Fruit fly (Drosophila melanogaster) whole organism, adult: ENCODE measurements around the gene Phs.

Experiments
- CG11617 ChIP-seq: fragments of 200-800 bp; sonication (Bioruptor generic); optimal IDR thresholded peaks from 2 replicates; lab custom pipeline; 2017; ENCODE audit warnings: mild to moderate bottlenecking, missing biosample characterization, missing genetic modification reagents, missing genetic modification characterization
- CG12768 ChIP-seq: fragments of 200-800 bp; sonication (Bioruptor generic); optimal IDR thresholded peaks from 2 replicates; lab custom pipeline; 2017; ENCODE audit warnings: missing biosample characterization, missing genetic modification characterization, mild to moderate bottlenecking, moderate library complexity, missing genetic modification reagents
- CG14711 ChIP-seq: fragments of 200-800 bp; sonication (Bioruptor generic); optimal IDR thresholded peaks from 2 replicates; lab custom pipeline; 2018; ENCODE audit warnings: missing biosample characterization, mild to moderate bottlenecking, missing genetic modification characterization, moderate library complexity
- CG1620 ChIP-seq: fragments of 200-800 bp; sonication (Bioruptor generic); optimal IDR thresholded peaks from 2 replicates; lab custom pipeline; 2016; ENCODE audit warnings: missing biosample characterization, missing genetic modification characterization
- CG33017 ChIP-seq: fragments of 200-800 bp; sonication (Bioruptor generic); optimal IDR thresholded peaks from 2 replicates; lab custom pipeline; 2018; ENCODE audit warnings: missing biosample characterization, mild to moderate bottlenecking, missing genetic modification characterization, moderate library complexity
- CG5204 ChIP-seq: fragments of 200-800 bp; sonication (Bioruptor generic); optimal IDR thresholded peaks from 2 replicates; lab custom pipeline; 2016; ENCODE audit warnings: missing biosample characterization, missing genetic modification characterization
- CG7045 ChIP-seq: fragments of 200-800 bp; sonication (Bioruptor generic); optimal IDR thresholded peaks from 2 replicates; lab custom pipeline; 2017; ENCODE audit warnings: missing biosample characterization, mild to moderate bottlenecking, missing genetic modification characterization
- CG7101 ChIP-seq: fragments of 200-800 bp; sonication (Bioruptor generic); optimal IDR thresholded peaks from 2 replicates; lab custom pipeline; 2018; ENCODE audit warnings: missing biosample characterization, mild to moderate bottlenecking, missing genetic modification characterization, moderate library complexity
- Clk ChIP-seq: fragments of 200-800 bp; sonication (Bioruptor generic); optimal IDR thresholded peaks from 2 replicates; lab custom pipeline; 2017; ENCODE audit warnings: missing biosample characterization, missing genetic modification characterization
- Crg-1 ChIP-seq: fragments of 200-800 bp; sonication (Bioruptor generic); optimal IDR thresholded peaks from 2 replicates; lab custom pipeline; 2016; ENCODE audit warnings: missing biosample characterization, missing genetic modification characterization
- Hr96 ChIP-seq: fragments of 200-800 bp; sonication (Bioruptor generic); optimal IDR thresholded peaks from 2 replicates; lab custom pipeline; 2016; ENCODE audit warnings: missing biosample characterization, missing genetic modification characterization
- Mnt ChIP-seq: fragments of 200-800 bp; sonication (Bioruptor generic); optimal IDR thresholded peaks from 2 replicates; lab custom pipeline; 2016; ENCODE audit warnings: missing biosample characterization, mild to moderate bottlenecking, missing genetic modification characterization
- bab1 ChIP-seq: fragments of 200-800 bp; sonication (Bioruptor generic); optimal IDR thresholded peaks from 3 replicates; lab custom pipeline; 2019; ENCODE audit warnings: missing biosample characterization, mild to moderate bottlenecking, missing genetic modification characterization, moderate library complexity
- cic ChIP-seq: fragments of 200-800 bp; sonication (Bioruptor generic); optimal IDR thresholded peaks from 2 replicates; lab custom pipeline; 2017; ENCODE audit warnings: missing biosample characterization, mild to moderate bottlenecking, missing genetic modification characterization, moderate library complexity
- cnc ChIP-seq, 2 experiments: fragments of >200 bp; optimal IDR thresholded peaks; 2 replicates each; lab custom pipeline; 2017
- kay ChIP-seq: fragments of 200-800 bp; sonication (Bioruptor generic); peaks from one replicate; lab custom pipeline; 2016; ENCODE audit warnings: missing biosample characterization, missing genetic modification characterization, borderline replicate concordance
- ovo ChIP-seq: fragments of 200-800 bp; sonication (Bioruptor generic); optimal IDR thresholded peaks from 2 replicates; lab custom pipeline; 2016; ENCODE audit warnings: missing biosample characterization, missing genetic modification characterization
- tj ChIP-seq: fragments of 200-800 bp; sonication (Bioruptor generic); optimal IDR thresholded peaks from 3 replicates; lab custom pipeline; 2017; ENCODE audit warnings: missing biosample characterization, mild to moderate bottlenecking, missing genetic modification characterization, moderate library complexity
- toe ChIP-seq: fragments of 200-800 bp; sonication (Bioruptor generic); optimal IDR thresholded peaks from 2 replicates; lab custom pipeline; 2016; ENCODE audit warnings: missing biosample characterization, missing genetic modification characterization

Gene Phs

DNA sequence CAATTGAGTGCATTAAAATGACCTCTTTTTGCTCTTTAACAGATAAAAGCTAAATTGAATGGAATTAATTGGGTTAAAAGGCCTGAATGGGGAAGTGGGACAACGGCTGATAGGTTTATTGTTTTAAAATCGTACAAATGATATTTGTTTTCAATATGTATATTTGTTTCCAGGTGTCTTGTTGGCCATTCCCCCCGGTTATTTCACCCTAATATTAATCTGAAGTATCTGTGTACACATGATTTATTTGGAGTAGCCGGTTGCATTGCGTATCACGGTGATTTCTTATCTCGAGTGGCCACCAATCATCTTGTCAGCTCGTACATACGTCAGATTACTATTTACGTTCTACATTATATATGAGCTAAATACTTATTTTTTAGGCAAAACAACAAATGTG lies 16.7 kb downstream of the Phs start:
- TF ChIP-seq Hr96 (no peak), CG1620 (GFP tag; lab: Kevin White, UChicago) (no peak), CG7101 (tag; lab: Kevin White, UChicago) (no peak), cnc (optimal IDR thresholded peaks at IDR 0.05; lab: Kevin White, UChicago) (no peak), Mnt (GFP tag; lab: Kevin White, UChicago) (no peak), CG7045 (no peak), cic (peak; percentile 69), CG33017 (peak; percentile 12), CG14711 (tag; lab: Kevin White, UChicago) (no peak), CG11617 (no peak), CG5204 (no peak)

DNA sequence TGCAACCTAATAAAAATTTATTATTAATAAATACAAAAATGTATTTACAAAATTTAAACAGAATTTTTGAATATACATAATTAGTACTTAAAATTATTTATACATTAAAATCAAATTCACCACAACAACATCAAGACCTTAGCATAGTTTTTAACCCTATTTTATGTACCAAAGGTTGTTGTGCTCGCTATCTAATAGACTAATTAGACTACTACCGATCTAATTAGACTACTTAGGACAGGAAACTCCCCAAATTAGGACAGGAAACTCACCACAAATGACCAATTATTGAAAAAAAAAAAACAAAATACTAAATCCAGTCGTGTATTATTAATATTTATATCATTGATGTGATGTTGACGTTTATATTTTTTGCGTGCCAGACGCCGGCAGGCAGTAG lies 17.3 kb downstream of the Phs start:
- TF ChIP-seq Clk (GFP tag; lab: Kevin White, UChicago) (no peak), CG33017 (no peak), CG1620 (GFP tag; lab: Kevin White, UChicago) (no peak), CG5204 (no peak)

DNA sequence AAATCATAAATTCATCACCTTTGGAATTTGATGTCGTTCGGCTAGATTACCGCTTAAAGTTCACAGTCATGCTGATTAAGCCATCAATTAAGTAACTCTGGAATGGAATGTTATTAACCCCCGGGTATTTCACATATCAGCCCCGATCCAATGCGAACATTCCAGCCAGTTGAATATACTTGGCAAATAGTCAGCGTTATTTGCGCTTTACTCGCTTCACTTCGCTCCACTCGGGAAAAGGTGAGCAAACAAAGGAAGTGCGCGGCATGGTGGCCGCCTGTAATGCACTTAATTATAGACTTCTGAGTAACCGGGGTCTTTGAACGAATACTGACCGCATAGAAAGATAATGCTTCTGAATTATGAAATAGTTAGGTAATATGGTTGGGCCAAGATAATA lies 17.9 kb downstream of the Phs start:
- TF ChIP-seq kay (GFP tag; lab: Kevin White, UChicago) (peak; percentile 49), ovo (GFP tag; lab: Kevin White, UChicago) (no peak)

DNA sequence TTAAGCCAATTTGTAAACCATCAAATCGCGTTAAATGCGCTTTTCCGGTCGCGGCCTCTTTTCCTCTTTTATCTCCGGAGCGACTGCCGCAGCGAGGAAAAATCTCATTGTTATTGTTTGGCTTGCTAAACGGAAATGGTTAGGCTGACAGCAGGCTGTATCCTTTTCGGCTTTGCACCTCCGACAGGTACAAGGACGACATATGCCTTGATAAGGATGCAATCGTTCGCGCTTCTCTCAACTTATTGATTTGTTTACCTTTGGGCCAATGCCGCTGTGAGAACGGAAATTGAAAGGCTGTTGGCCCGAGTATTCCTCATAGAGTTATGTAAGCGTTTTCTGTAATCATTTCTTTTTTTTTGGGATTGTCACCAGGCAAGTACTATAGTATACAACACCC lies 18.8 kb downstream of the Phs start:
- TF ChIP-seq CG1620 (GFP tag; lab: Kevin White, UChicago) (no peak), Clk (GFP tag; lab: Kevin White, UChicago) (no peak), kay (GFP tag; lab: Kevin White, UChicago) (no peak), Hr96 (no peak), CG5204 (no peak), Crg-1 (GFP tag; lab: Kevin White, UChicago) (no peak), CG11617 (no peak), CG14711 (tag; lab: Kevin White, UChicago) (no peak), bab1 (GFP tag; lab: Kevin White, UChicago) (no peak), CG33017 (no peak), tj (no peak), CG7101 (tag; lab: Kevin White, UChicago) (no peak)

DNA sequence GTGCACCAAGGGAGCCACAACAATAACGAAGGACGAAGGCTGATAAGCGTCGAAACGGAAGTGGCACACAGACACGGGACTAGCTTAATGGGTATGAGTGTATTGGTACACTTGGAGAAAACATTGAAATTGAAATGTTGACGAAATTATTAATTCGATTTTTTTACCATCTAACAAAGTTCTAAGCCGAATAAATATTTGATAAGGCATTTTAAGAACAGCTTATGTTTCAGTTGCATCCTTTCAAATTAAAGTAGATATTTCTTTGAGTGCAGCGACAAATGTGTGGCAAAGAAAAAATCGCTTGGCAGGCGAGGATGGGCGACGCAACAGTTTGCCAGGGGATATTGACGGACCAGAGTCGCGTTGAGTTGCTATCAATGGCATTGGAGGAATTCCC lies 20.3 kb downstream of the Phs start:
- TF ChIP-seq cic (no peak), cnc (optimal IDR thresholded peaks at IDR 0.05; lab: Kevin White, UChicago) (no peak)

DNA sequence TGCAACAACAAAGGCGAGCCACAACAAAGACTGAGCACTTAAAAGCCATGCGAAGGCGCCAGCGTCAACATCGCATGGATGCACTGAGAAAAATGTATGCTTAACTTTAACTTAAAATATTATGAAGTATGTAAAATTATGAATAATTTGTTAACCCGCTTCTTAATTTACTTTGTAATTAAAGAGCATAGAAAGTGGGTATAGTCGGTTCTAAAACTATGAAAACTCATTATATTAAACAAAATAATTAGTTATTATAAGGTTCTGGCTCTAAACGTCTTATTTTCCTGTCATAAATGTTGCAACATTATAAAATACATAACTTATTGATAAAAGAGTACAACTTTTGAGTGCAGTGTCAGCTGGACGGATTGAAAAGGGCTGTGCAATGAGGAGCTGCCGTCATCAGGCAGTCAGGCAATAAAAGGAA lies 21.9 kb downstream of the Phs start:
- TF ChIP-seq CG11617 = no peak
- TF ChIP-seq Mnt (GFP tag; lab: Kevin White, UChicago) = no peak
- no peak for TF ChIP-seq CG5204
- no peak for TF ChIP-seq Clk (GFP tag; lab: Kevin White, UChicago)
- TF ChIP-seq Crg-1 (GFP tag; lab: Kevin White, UChicago) = no peak
- TF ChIP-seq cnc (optimal IDR thresholded peaks at IDR 0.05; lab: Kevin White, UChicago) = no peak
- TF ChIP-seq ovo (GFP tag; lab: Kevin White, UChicago) = no peak
- no peak for TF ChIP-seq bab1 (GFP tag; lab: Kevin White, UChicago)
- TF ChIP-seq CG7045 = no peak
- TF ChIP-seq CG14711 (tag; lab: Kevin White, UChicago) = no peak
- TF ChIP-seq CG7101 (tag; lab: Kevin White, UChicago) = no peak
- no peak for TF ChIP-seq kay (GFP tag; lab: Kevin White, UChicago)
- no peak for TF ChIP-seq CG33017

DNA sequence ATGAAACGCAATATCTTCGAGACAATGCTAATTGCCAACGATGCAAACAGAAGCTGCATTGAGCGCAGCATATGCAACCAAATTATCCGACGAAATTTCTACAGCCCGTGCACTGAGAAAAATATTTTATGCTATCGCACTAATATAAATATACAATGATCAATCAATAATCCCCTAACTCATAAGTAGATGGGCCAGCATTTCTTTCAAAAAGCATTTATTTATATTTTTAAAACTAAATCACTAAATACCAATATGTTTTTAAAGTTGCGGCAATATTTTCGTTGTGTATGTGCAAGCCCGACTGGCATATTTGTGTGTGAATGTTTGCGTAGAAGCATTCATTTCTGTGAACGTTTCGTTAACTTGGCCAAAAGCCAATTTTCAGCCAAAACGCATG lies 26.5 kb downstream of the Phs start:
- no peak for TF ChIP-seq kay (GFP tag; lab: Kevin White, UChicago)

DNA sequence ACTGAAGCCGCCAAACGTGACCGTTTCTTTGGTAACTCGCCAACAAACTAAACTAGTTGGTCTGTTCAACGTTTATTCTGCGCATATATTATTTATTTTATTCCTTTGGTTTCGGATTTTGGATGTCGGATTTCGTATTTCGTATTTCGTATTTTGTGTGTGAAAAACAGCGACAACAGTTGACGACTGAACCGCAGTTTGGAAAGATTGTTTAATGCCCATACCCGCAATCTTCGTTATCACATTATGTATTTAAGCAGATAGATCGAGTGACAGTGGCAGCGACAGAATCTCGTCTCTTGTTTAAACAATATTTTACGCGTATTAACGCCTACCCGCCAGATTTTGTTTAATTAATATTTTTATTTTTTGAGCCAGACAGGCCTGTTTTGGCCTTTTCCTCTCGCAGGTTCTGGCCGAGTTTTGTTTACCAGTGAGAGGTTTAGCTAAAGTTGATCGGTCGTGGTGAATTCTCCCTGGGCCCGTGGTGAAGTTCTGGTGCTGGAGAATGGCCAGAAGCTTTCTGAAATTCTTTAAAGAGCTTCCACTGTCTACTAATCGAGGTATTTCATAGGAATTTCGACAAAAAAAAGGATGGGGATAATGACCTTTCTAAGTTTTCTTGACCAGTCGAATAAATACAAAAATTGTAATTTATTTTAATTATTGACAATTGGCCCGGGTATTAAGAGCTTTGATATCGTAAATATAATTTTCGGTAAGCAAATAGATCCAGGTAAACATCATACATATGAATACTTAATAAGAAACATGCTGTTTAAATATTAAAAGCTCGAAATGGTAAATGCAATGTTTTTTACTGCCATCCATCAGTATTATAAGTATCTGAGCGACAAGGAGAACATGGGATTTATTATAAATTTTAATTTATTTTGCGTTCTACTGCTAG lies 28.3 kb downstream of the Phs start, which contains the start of the genes comm3 and CG43083:
comm3 (minus strand) TSS at position 51 of the 910 bp plus-strand sequence.
CG43083 (plus strand) TSS at position 860 of the 910 bp plus-strand sequence.
- TF ChIP-seq CG33017 = no peak

DNA sequence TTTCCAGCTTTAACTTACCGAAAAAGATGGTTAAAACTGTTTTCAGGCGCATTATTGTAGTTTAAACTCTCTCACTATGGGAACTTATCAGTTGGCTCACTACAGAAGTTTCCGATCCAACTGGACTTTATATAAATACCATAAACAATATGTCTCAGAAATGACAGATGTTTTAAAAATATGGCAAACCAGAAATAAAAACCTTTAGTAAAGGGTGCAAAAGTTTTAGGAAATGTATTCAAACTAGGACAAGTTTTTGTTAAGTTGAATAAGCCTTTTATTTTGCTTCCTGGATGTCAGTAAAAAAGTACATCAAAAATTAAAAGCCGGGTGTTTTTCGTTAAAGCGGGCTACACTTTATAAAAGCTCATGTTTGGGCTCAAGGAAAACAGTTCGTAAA lies 29.9 kb downstream of the Phs start, which contains the start of the genes Eig71Ea and Eig71Eb:
Eig71Ea (minus strand) TSS at position 101 of the 400 bp plus-strand sequence.
Eig71Eb (plus strand) TSS at position 376 of the 400 bp plus-strand sequence.
- TF ChIP-seq Mnt (GFP tag; lab: Kevin White, UChicago) (no peak), CG7101 (tag; lab: Kevin White, UChicago) (no peak), ovo (GFP tag; lab: Kevin White, UChicago) (no peak), toe (GFP tag; lab: Kevin White, UChicago) (no peak), bab1 (GFP tag; lab: Kevin White, UChicago) (no peak), Hr96 (no peak), kay (GFP tag; lab: Kevin White, UChicago) (no peak), CG7045 (no peak), CG11617 (no peak), CG1620 (GFP tag; lab: Kevin White, UChicago) (no peak), tj (no peak), CG12768 (GFP tag; lab: Kevin White, UChicago) (no peak)
